Fruit fly (Drosophila melanogaster) whole organism, embryonic: ENCODE results near the gene CG3347.
A peak's percentile ranks its signal among the peaks of the same experiment; 100 is the strongest.

Experiments used
- Awh ChIP-seq: fragments of 200-800 bp; sonication (Bioruptor generic); IDR thresholded peaks from 2 replicates; pipeline ENCODE4, ENCODE4 v1.3.6; 2022; ENCODE audit warnings: missing biosample characterization, missing genetic modification characterization
- CG10366 ChIP-seq: fragments of 200-800 bp; sonication (Bioruptor generic); IDR thresholded peaks from 2 replicates; pipeline ENCODE4 v1.3.6; 2022; ENCODE audit warnings: missing biosample characterization, missing genetic modification characterization
- CG11695 ChIP-seq: fragments of 200-800 bp; sonication (Bioruptor generic); IDR thresholded peaks from 3 replicates; pipeline ENCODE4 v1.3.6; 2022; ENCODE audit warnings: missing biosample characterization, missing genetic modification characterization
- CG15479 ChIP-seq: fragments of 200-800 bp; sonication (Bioruptor generic); optimal IDR thresholded peaks from 3 replicates; lab custom pipeline; 2019; ENCODE audit warnings: missing biosample characterization, mild to moderate bottlenecking, missing genetic modification characterization, moderate library complexity
- CG1647 ChIP-seq: fragments of 200-800 bp; sonication (Bioruptor generic); optimal IDR thresholded peaks from 3 replicates; lab custom pipeline; 2016; ENCODE audit warnings: missing biosample characterization, missing genetic modification characterization
- CG17912 ChIP-seq: fragments of 200-800 bp; sonication (Bioruptor generic); optimal IDR thresholded peaks from 2 replicates; lab custom pipeline; 2018; ENCODE audit warnings: missing biosample characterization, mild to moderate bottlenecking, missing genetic modification characterization
- CG2116 ChIP-seq: fragments of 200-800 bp; sonication (Bioruptor generic); optimal IDR thresholded peaks from 3 replicates; lab custom pipeline; 2018; ENCODE audit warnings: missing biosample characterization, mild to moderate bottlenecking, missing genetic modification characterization
- CG2120 ChIP-seq: fragments of 200-800 bp; sonication (Bioruptor generic); optimal IDR thresholded peaks from 3 replicates; lab custom pipeline; 2016; ENCODE audit warnings: missing biosample characterization, missing genetic modification characterization
- CG34376 ChIP-seq: fragments of 200-800 bp; sonication (Bioruptor generic); optimal IDR thresholded peaks from 2 replicates; lab custom pipeline; 2018; ENCODE audit warnings: missing biosample characterization, mild to moderate bottlenecking, missing genetic modification characterization
- CG6765 ChIP-seq: fragments of 200-800 bp; sonication (Bioruptor generic); optimal IDR thresholded peaks from 3 replicates; lab custom pipeline; 2017; ENCODE audit warnings: missing biosample characterization, mild to moderate bottlenecking, missing genetic modification characterization
- CG7987 ChIP-seq: fragments of 200-800 bp; sonication (Bioruptor generic); optimal IDR thresholded peaks from 2 replicates; lab custom pipeline; 2018; ENCODE audit warnings: missing biosample characterization, mild to moderate bottlenecking, missing genetic modification characterization, moderate library complexity
- CG8478 ChIP-seq: fragments of >200 bp; optimal IDR thresholded peaks from 2 replicates; lab custom pipeline; 2018
- CG9609 ChIP-seq: fragments of 200-800 bp; sonication (Bioruptor generic); optimal IDR thresholded peaks from 3 replicates; lab custom pipeline; 2016; ENCODE audit warnings: missing biosample characterization, missing genetic modification characterization
- CG9817 ChIP-seq: fragments of 200-800 bp; sonication (Bioruptor generic); optimal IDR thresholded peaks from 2 replicates; lab custom pipeline; 2018; ENCODE audit warnings: missing biosample characterization, mild to moderate bottlenecking, missing genetic modification characterization, moderate library complexity
- CG9876 ChIP-seq: fragments of 200-800 bp; sonication (Bioruptor generic); optimal IDR thresholded peaks from 2 replicates; lab custom pipeline; 2016; ENCODE audit warnings: missing biosample characterization, missing genetic modification characterization
- Deaf1 ChIP-seq: fragments of 200-800 bp; optimal IDR thresholded peaks from 3 replicates; lab custom pipeline; 2019; ENCODE audit warnings: missing biosample characterization, mild to moderate bottlenecking, missing genetic modification characterization, moderate library complexity
- Elba2 ChIP-seq: fragments of 200-800 bp; sonication (Bioruptor generic); optimal IDR thresholded peaks from 3 replicates; lab custom pipeline; 2016; ENCODE audit warnings: missing biosample characterization, missing genetic modification characterization
- Gug ChIP-seq: fragments of 200-800 bp; sonication (Bioruptor generic); IDR thresholded peaks from 4 replicates; pipeline ENCODE4 v1.3.6; 2022; ENCODE audit warnings: missing biosample characterization, missing genetic modification characterization
- HLH4C ChIP-seq: fragments of 200-800 bp; sonication (Bioruptor generic); IDR thresholded peaks from 3 replicates; pipeline ENCODE4 v1.3.6; 2022; ENCODE audit warnings: missing biosample characterization, missing genetic modification characterization; ENCODE audit not compliant: partially characterized antibody
- HLHmδ ChIP-seq: fragments of 200-800 bp; sonication (Bioruptor generic); optimal IDR thresholded peaks from 2 replicates; lab custom pipeline; 2018; ENCODE audit warnings: missing biosample characterization, mild to moderate bottlenecking, missing genetic modification characterization, moderate library complexity
- Jarid2 ChIP-seq: fragments of 200-800 bp; sonication (Bioruptor generic); optimal IDR thresholded peaks from 3 replicates; lab custom pipeline; 2017; ENCODE audit warnings: mild to moderate bottlenecking, missing biosample characterization, missing genetic modification reagents, missing genetic modification characterization
- Med ChIP-seq: fragments of 200-800 bp; sonication (Bioruptor generic); peaks from one replicate; lab custom pipeline; 2016; ENCODE audit warnings: missing biosample characterization, missing genetic modification characterization, mild to moderate bottlenecking, inconsistent platforms, moderate library complexity
- Opbp ChIP-seq: fragments of 200-800 bp; sonication (Bioruptor generic); IDR thresholded peaks from 3 replicates; pipeline ENCODE4 v1.3.6; 2022; ENCODE audit warnings: missing biosample characterization, missing genetic modification characterization; ENCODE audit not compliant: partially characterized antibody
- Pdp1 ChIP-seq, 2 experiments: fragments of 200-800 bp; sonication (Bioruptor generic); optimal IDR thresholded peaks; 3 replicates each; lab custom pipeline; 2016; ENCODE audit warnings: missing biosample characterization in 2 of 2, missing genetic modification characterization in 2 of 2, mild to moderate bottlenecking in 1 of 2, moderate library complexity in 1 of 2
- ap ChIP-seq: fragments of 200-800 bp; sonication (Bioruptor generic); IDR thresholded peaks from 2 replicates; pipeline ENCODE4 v1.3.6; 2022; ENCODE audit warnings: missing biosample characterization, missing genetic modification characterization
- bab2 ChIP-seq: fragments of 200-800 bp; sonication (Bioruptor generic); optimal IDR thresholded peaks from 2 replicates; lab custom pipeline; 2016; ENCODE audit warnings: missing biosample characterization, missing genetic modification characterization
- chif ChIP-seq, 2 experiments: fragments of 200-800 bp; sonication (Bioruptor generic); optimal IDR thresholded peaks; 3 replicates each; lab custom pipeline; 2016; ENCODE audit warnings: missing biosample characterization in 2 of 2, missing genetic modification characterization in 2 of 2
- chm ChIP-seq: fragments of 200-800 bp; sonication (Bioruptor generic); IDR thresholded peaks from 2 replicates; pipeline ENCODE4 v1.3.6; 2022; ENCODE audit warnings: missing biosample characterization, missing genetic modification characterization
- cwo ChIP-seq: fragments of 200-800 bp; sonication (Bioruptor generic); optimal IDR thresholded peaks from 3 replicates; lab custom pipeline; 2017; ENCODE audit warnings: missing biosample characterization, missing genetic modification characterization, mild to moderate bottlenecking, moderate library complexity, missing genetic modification reagents
- exex ChIP-seq: fragments of 200-800 bp; sonication (Bioruptor generic); optimal IDR thresholded peaks from 4 replicates; lab custom pipeline; 2018; ENCODE audit warnings: missing biosample characterization, mild to moderate bottlenecking, missing genetic modification characterization, moderate library complexity
- hkb ChIP-seq, 2 experiments: fragments of 200-800 bp in 1 of 2; fragments of >200 bp in 1 of 2; sonication (Bioruptor generic) in 1 of 2; IDR thresholded peaks in 1 of 2; optimal IDR thresholded peaks in 1 of 2; 2 replicates each; pipeline versions ENCODE4 v1.3.6 to Lab custom; 2017 to 2022; ENCODE audit warnings: missing biosample characterization in 1 of 2, missing genetic modification characterization in 1 of 2
- lab ChIP-seq: fragments of 200-800 bp; sonication (Bioruptor generic); optimal IDR thresholded peaks from 3 replicates; lab custom pipeline; 2017; ENCODE audit warnings: missing biosample characterization, missing genetic modification characterization, mild to moderate bottlenecking, moderate library complexity, missing genetic modification reagents
- phol ChIP-seq: fragments of 200-800 bp; sonication (Bioruptor generic); optimal IDR thresholded peaks from 3 replicates; lab custom pipeline; 2018; ENCODE audit warnings: missing biosample characterization, mild to moderate bottlenecking, missing genetic modification characterization, moderate library complexity
- rib ChIP-seq: fragments of 200-800 bp; sonication (Bioruptor generic); IDR thresholded peaks from 2 replicates; pipeline ENCODE4 v1.3.6; 2022; ENCODE audit warnings: missing biosample characterization, missing genetic modification characterization
- run ChIP-seq: fragments of 200-800 bp; sonication (Bioruptor generic); optimal IDR thresholded peaks from 3 replicates; lab custom pipeline; 2018; ENCODE audit warnings: missing biosample characterization, mild to moderate bottlenecking, missing genetic modification characterization
- scrt ChIP-seq: fragments of 200-800 bp; sonication (Bioruptor generic); optimal IDR thresholded peaks from 2 replicates; lab custom pipeline; 2018; ENCODE audit warnings: missing biosample characterization, mild to moderate bottlenecking, missing genetic modification characterization, moderate library complexity
- sens ChIP-seq: fragments of 200-800 bp; sonication (Bioruptor generic); peaks from one replicate; lab custom pipeline; 2016; ENCODE audit warnings: missing biosample characterization, missing genetic modification characterization
- sr ChIP-seq: fragments of 200-800 bp; sonication (Bioruptor generic); IDR thresholded peaks from 3 replicates; pipeline ENCODE4 v1.3.6; 2022; ENCODE audit warnings: missing biosample characterization, missing genetic modification characterization
- ssp ChIP-seq: fragments of 200-800 bp; sonication (Bioruptor generic); IDR thresholded peaks from 2 replicates; pipeline ENCODE4 v1.3.6; 2022; ENCODE audit warnings: missing biosample characterization, missing genetic modification characterization
- sug ChIP-seq: fragments of 200-800 bp; optimal IDR thresholded peaks from 2 replicates; lab custom pipeline; 2019; ENCODE audit warnings: missing biosample characterization, mild to moderate bottlenecking, missing genetic modification characterization, moderate library complexity
- unc-4 ChIP-seq: fragments of 200-800 bp; sonication (Bioruptor generic); IDR thresholded peaks from 2 replicates; pipeline ENCODE4 v1.3.6; 2022; ENCODE audit warnings: missing biosample characterization, missing genetic modification characterization; ENCODE audit not compliant: partially characterized antibody
- z ChIP-seq: fragments of 200-800 bp; sonication (Bioruptor generic); IDR thresholded peaks from 3 replicates; pipeline ENCODE4 v1.3.6; 2022; ENCODE audit warnings: missing biosample characterization, missing genetic modification characterization

Gene CG3347

dm6 chr2L:3302958-3303842 is 34.0 kb downstream of the CG3347 start, which contains the start of gene CG9663 (continued):
- TF ChIP-seq CG15479 (no peak), hkb (optimal IDR thresholded peaks at IDR 0.05; lab: Kevin White, UChicago) (no peak), hkb (GFP tag; IDR thresholded peaks at IDR 0.05; lab: Robert Waterston, UW) (peak; percentile 36; the same call in 1 of the 2 replicates), CG9876 (GFP tag; lab: Kevin White, UChicago) (no peak), Awh (GFP tag; lab: Robert Waterston, UW) (peak; percentile 49; the same call in 1 of the 2 replicates), CG8478 (lab: Kevin White, UChicago) (no peak)

- TF ChIP-seq run (tag; lab: Kevin White, UChicago) (no peak), Pdp1 (GFP tag; optimal IDR thresholded peaks at IDR 0.05; lab: Kevin White, UChicago) (peak in 1 of 2 experiments; percentile 32), lab (peak; percentile 19), Elba2 (no peak), Deaf1 (tag; lab: Kevin White, UChicago) (peak; percentile 57), scrt (GFP tag; lab: Kevin White, UChicago) (peak; percentile 42), CG10366 (GFP tag; lab: Robert Waterston, UW) (no peak), bab2 (GFP tag; lab: Kevin White, UChicago) (no peak), CG9609 (GFP tag; lab: Kevin White, UChicago) (no peak), HLHmδ (no peak), chm (GFP tag; lab: Robert Waterston, UW) (peak; percentile 13; the same call in 1 of the 2 replicates), Gug (GFP tag; lab: Robert Waterston, UW) (no peak), CG2116 (no peak), phol (tag; lab: Kevin White, UChicago) (no peak), Jarid2 (GFP tag; lab: Kevin White, UChicago) (peak; percentile 0), CG11695 (0 out of 3 replicates have a peak, but pooled peaks have one; percentile 11), sr (GFP tag; lab: Robert Waterston, UW) (peak; percentile 7; the same call in 1 of the 3 replicates), CG17912 (GFP tag; lab: Kevin White, UChicago) (no peak)
- TF ChIP-seq, all 482 proteins: peak for 8
These were observed 34.7 kb downstream of the CG3347 start, which contains the start of gene CG3277 for dm6 chr2L:3303893-3304292. TSS of gene CG3277 (plus strand) at chr2L:3304100.

DNA sequence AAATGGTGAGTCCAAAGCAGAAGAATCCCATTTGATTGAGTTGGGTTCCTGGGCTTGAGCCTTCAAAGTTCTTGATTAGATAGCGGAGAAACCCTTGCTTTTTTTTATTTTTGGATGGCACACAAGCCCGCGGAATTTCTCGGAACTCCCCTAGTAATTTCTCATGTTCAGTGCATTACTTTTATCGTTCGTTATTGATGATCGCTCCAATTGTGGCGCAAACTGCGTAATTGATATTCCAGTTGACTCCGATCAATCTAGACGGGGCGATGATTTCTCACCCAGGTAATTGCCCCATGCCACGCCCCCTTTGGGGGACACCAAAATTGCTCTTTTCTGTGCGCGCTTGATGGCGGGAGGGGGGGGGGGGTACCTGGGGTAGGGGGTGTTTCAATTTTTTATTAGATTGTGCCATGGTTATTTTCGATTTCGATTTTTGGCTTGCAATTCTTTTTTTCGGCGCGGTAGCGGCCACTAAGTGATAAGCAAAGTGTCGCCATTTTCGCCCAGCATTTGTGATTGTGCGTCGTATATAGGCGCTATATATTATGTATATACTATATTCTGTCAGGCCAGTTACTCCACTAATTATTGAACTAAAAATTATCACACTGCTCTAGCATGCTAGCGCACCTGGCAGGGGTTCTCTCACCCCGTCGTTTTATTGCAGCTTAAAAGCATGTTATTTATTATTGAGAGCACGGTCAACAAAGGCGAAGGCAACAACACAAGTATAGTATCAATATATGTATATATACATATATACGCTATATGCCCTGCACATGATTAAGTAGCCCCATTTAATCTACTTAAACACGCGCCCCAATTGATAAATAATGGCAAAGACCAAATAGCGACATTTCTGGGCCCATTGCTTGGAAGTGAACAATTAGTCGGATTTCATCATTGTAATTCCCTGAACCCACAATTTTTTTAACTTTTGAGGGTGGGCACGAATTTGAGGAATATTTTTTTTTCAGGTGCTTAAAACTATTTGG is 35.9 kb downstream of the CG3347 start:
- TF ChIP-seq HLH4C (GFP tag; lab: Robert Waterston, UW): 0 out of 3 replicates have a peak, but pooled peaks have one; percentile 9
- TF ChIP-seq CG6765 (GFP tag; lab: Kevin White, UChicago): no peak
- TF ChIP-seq rib (GFP tag; lab: Robert Waterston, UW): 0 out of 2 replicates have a peak, but pooled peaks have one; percentile 16
- TF ChIP-seq ap: no peak
- no peak for TF ChIP-seq CG1647 (GFP tag; lab: Kevin White, UChicago)
- TF ChIP-seq exex (tag; lab: Kevin White, UChicago): peak; percentile 88
- peak; percentile 35 for TF ChIP-seq cwo (GFP tag; lab: Kevin White, UChicago)
- TF ChIP-seq CG7987 (GFP tag; lab: Kevin White, UChicago): peak; percentile 14
- peak; percentile 34 for TF ChIP-seq CG34376 (GFP tag; lab: Kevin White, UChicago)
- no peak for TF ChIP-seq z (GFP tag; lab: Robert Waterston, UW)
- peak; percentile 42 for TF ChIP-seq sens
- no peak for TF ChIP-seq chif (GFP tag; optimal IDR thresholded peaks at IDR 0.05; lab: Kevin White, UChicago)
- no peak for TF ChIP-seq unc-4
- peak; percentile 69 for TF ChIP-seq sug
- no peak for TF ChIP-seq CG17912 (GFP tag; lab: Kevin White, UChicago)
- TF ChIP-seq CG2120 (GFP tag; lab: Kevin White, UChicago): no peak
- peak; percentile 33 for TF ChIP-seq Med (GFP tag; lab: Kevin White, UChicago)
- TF ChIP-seq lab: peak; percentile 83
- TF ChIP-seq ssp (GFP tag; lab: Robert Waterston, UW): no peak
- TF ChIP-seq Opbp (GFP tag; lab: Robert Waterston, UW): no peak
- no peak for TF ChIP-seq CG9817 (tag; lab: Kevin White, UChicago)
